Fruit fly (Drosophila melanogaster) S2 (cell line): ENCODE measurements around the gene FoxK.

Source experiments
- CG8478 ChIP-seq: fragments of >200 bp; optimal IDR thresholded peaks from 2 replicates; lab custom pipeline; 2018
- CTCF ChIP-seq, 2 experiments: fragments of >200 bp; optimal IDR thresholded peaks; 2 replicates each; lab custom pipeline; 2018

Gene FoxK

dm6 chr3L:11125636-11126532, 5.3 kb upstream of the FoxK start:
- no peak for TF ChIP-seq CG8478 (lab: Kevin White, UChicago)
- TF ChIP-seq CTCF (optimal IDR thresholded peaks at IDR 0.05; lab: Kevin White, UChicago) = no peak

dm6 chr3L:11124841-11125240, 4.3 kb upstream of the FoxK start:
- TF ChIP-seq CTCF (optimal IDR thresholded peaks at IDR 0.05; lab: Kevin White, UChicago) = no peak
- no peak for TF ChIP-seq CG8478 (lab: Kevin White, UChicago)

dm6 chr3L:11124439-11124838, 3.9 kb upstream of the FoxK start:
- TF ChIP-seq CTCF (optimal IDR thresholded peaks at IDR 0.05; lab: Kevin White, UChicago) = no peak

- TF ChIP-seq CG8478 (lab: Kevin White, UChicago) = no peak
- TF ChIP-seq CTCF (optimal IDR thresholded peaks at IDR 0.05; lab: Kevin White, UChicago) = no peak
These were observed 3.2 kb upstream of the FoxK start for dm6 chr3L:11123598-11124284.

dm6 chr3L:11123088-11123487, 2.5 kb upstream of the FoxK start, which contains the start of the genes Ufd1 and NaPi-III:
TSS of gene Ufd1 (minus strand) at chr3L:11123216.
TSS of gene NaPi-III (plus strand) at chr3L:11123348.
- TF ChIP-seq CG8478 (lab: Kevin White, UChicago) (no peak), CTCF (optimal IDR thresholded peaks at IDR 0.05; lab: Kevin White, UChicago) (peak; percentile 96)

- TF ChIP-seq CG8478 (lab: Kevin White, UChicago) (no peak), CTCF (optimal IDR thresholded peaks at IDR 0.05; lab: Kevin White, UChicago) (no peak)
These were observed 623 bp downstream of the FoxK start for dm6 chr3L:11119901-11120418.

DNA sequence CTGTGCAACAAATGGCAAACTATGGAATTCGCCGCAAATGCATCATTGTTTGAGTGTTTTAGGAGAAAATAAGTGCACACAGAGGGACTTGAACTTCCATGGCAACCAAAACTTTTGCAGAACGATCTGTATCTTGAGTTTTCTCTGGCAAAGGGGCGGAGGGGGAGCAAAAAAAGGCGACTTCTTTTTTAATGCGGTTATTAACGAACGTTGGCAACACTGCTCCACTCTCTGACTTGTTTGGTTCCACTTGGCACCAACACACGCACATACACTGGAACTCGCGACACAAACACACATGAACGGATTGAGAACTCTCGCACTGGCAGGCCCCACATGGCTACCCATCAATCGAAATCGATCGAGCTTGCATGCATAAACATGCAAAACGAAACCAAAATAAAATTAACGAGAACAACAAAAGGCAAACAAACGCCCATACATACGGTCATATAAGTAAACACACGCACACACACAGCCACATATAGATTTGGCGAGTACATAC, 1.1 kb downstream of the FoxK start:
- TF ChIP-seq CTCF (optimal IDR thresholded peaks at IDR 0.05; lab: Kevin White, UChicago) = no peak

DNA sequence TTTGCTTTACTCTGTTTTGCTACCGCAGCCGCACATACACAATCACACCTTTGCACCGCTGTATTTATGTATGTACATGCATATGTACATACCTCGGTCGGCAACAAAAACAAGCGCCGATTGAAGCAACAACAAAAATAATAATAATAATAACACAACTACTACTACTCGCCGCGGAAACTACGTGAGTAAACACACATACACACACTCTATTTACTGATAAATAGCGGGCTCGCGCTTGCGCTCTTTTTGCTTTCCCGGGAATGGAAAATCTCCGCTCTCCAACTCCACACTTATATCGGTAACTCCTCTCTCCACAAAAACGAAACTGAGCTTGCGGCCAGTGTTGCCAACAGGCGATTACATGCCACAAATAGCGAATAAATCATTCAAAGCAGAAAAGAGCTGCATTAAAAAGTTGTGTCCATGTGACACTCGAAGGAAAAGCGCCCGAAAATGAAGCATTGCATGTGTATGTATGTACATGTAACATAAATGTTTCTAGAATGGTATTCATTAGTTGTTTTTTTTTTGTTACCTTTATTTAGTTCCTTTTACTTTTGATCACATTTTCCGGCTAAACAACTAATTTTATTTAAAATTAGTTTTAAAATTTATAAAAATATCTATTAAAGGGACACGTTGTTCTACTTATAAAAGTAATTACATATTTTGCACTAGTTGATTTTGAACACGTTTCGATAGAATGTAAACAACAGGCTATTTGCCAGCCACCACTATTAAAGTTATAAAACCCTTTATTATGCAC, 1.8 kb downstream of the FoxK start:
- TF ChIP-seq CTCF (optimal IDR thresholded peaks at IDR 0.05; lab: Kevin White, UChicago) (no peak), CG8478 (lab: Kevin White, UChicago) (no peak)

DNA sequence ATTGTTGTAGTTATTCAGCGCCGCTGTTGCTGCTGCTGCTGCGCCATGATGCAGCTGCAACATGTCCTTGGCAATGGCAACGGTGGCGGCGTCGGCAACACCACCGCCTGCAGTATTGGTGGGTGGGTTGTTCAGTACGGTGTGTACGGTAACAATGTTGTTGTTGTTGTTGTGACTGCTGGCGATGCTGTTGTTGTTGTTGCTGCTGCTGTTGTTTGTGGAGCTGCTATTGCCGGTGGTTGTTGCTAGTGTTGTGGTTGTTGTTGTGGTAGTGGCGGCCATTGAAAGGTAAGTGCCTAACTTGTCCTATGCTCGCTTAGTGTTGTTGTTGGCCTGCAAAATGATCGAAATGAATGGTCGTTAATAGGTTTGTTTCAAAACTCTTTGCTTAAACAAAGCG, 2.9 kb downstream of the FoxK start:
- no peak for TF ChIP-seq CG8478 (lab: Kevin White, UChicago)
- no peak for TF ChIP-seq CTCF (optimal IDR thresholded peaks at IDR 0.05; lab: Kevin White, UChicago)

dm6 chr3L:11113198-11114197, 7.1 kb downstream of the FoxK start, which contains the start of gene Sod1:
TSS of gene Sod1 (minus strand) at chr3L:11113740.
- TF ChIP-seq CG8478 (lab: Kevin White, UChicago) (no peak), CTCF (optimal IDR thresholded peaks at IDR 0.05; lab: Kevin White, UChicago) (no peak)

- TF ChIP-seq CTCF (optimal IDR thresholded peaks at IDR 0.05; lab: Kevin White, UChicago) = no peak
- no peak for TF ChIP-seq CG8478 (lab: Kevin White, UChicago)
These were observed 8.2 kb downstream of the FoxK start for dm6 chr3L:11112427-11112826.

- TF ChIP-seq CG8478 (lab: Kevin White, UChicago) = no peak
- TF ChIP-seq CTCF (optimal IDR thresholded peaks at IDR 0.05; lab: Kevin White, UChicago) = no peak
These were observed 11.1 kb downstream of the FoxK start, which contains the start of the genes CG34012 and emei for dm6 chr3L:11109454-11109853. TSS of gene CG34012 (minus strand) at chr3L:11109505. TSS of gene emei (plus strand) at chr3L:11109690.

- TF ChIP-seq CTCF (optimal IDR thresholded peaks at IDR 0.05; lab: Kevin White, UChicago) (no peak), CG8478 (lab: Kevin White, UChicago) (no peak)
These were observed 12.6 kb downstream of the FoxK start, which contains the start of gene CG12522 for dm6 chr3L:11107935-11108334. TSS of gene CG12522 (plus strand) at chr3L:11108235.
